Fruit fly (Drosophila melanogaster): ENCODE results near the gene CG13063.
A peak's percentile ranks its signal among the peaks of the same experiment; 100 is the strongest.

Gene CG13063

dm6 chr3L:16303078-16303477, 3.3 kb upstream of the CG13063 start, which contains the start of gene CG13044:
CG13044 (minus strand) TSS chr3L:16303178.
- no peak for TF ChIP-seq CG17806 (tag; optimal IDR thresholded peaks at IDR 0.05)

- TF ChIP-seq CG17806 (tag; optimal IDR thresholded peaks at IDR 0.05) (no peak), D1 (tag; optimal IDR thresholded peaks at IDR 0.05) (no peak), Ets98B (GFP tag; IDR thresholded peaks at IDR 0.05) (no peak), CG4496 (GFP tag; IDR thresholded peaks at IDR 0.05) (no peak), gl (tag; optimal IDR thresholded peaks at IDR 0.05) (no peak), CG34367 (tag; optimal IDR thresholded peaks at IDR 0.05) (no peak), Pif1B (GFP tag; optimal IDR thresholded peaks at IDR 0.05) (no peak), EcR (GFP tag; optimal IDR thresholded peaks at IDR 0.05) (no peak), CG9948 (tag; optimal IDR thresholded peaks at IDR 0.05) (no peak), CG8301 (tag; optimal IDR thresholded peaks at IDR 0.05) (no peak), fd96Ca (GFP tag; IDR thresholded peaks at IDR 0.05) (no peak), CG14655 (GFP tag; optimal IDR thresholded peaks at IDR 0.05) (no peak), Pif1A (GFP tag; optimal IDR thresholded peaks at IDR 0.05) (no peak), CG12605 (GFP tag; IDR thresholded peaks at IDR 0.05) (no peak), CG32121 (GFP tag; IDR thresholded peaks at IDR 0.05) (no peak), CG15710 (tag; optimal IDR thresholded peaks at IDR 0.05) (no peak)
Observed at dm6 chr3L:16303982-16304381, 2.4 kb upstream of the CG13063 start, which contains the start of gene CG43249. CG43249 (plus strand) TSS chr3L:16304282.

- TF ChIP-seq CG34367 (tag; optimal IDR thresholded peaks at IDR 0.05) = no peak
- no peak for TF ChIP-seq EcR (GFP tag; optimal IDR thresholded peaks at IDR 0.05)
- no peak for TF ChIP-seq Pif1B (GFP tag; optimal IDR thresholded peaks at IDR 0.05)
- no peak for TF ChIP-seq CG32121 (GFP tag; IDR thresholded peaks at IDR 0.05)
- 0 out of 3 replicates have a peak, but pooled peaks have one; percentile 37 for TF ChIP-seq CG4496 (GFP tag; IDR thresholded peaks at IDR 0.05)
Observed at dm6 chr3L:16308380-16308779, 2.0 kb downstream of the CG13063 start, which contains the start of gene CG13042. CG13042 (minus strand) TSS chr3L:16308480.

dm6 chr3L:16309972-16310371, 3.6 kb downstream of the CG13063 start:
- peak; percentile 48; the same call in 1 of the 2 replicates for TF ChIP-seq CG32121 (GFP tag; IDR thresholded peaks at IDR 0.05)
- no peak for TF ChIP-seq Pif1B (GFP tag; optimal IDR thresholded peaks at IDR 0.05)
- TF ChIP-seq fd96Ca (GFP tag; IDR thresholded peaks at IDR 0.05) = peak; percentile 89
- TF ChIP-seq EcR (GFP tag; optimal IDR thresholded peaks at IDR 0.05) = no peak
- TF ChIP-seq CG8159 (tag; optimal IDR thresholded peaks at IDR 0.05) = no peak
- no peak for TF ChIP-seq CG13204 (GFP tag; optimal IDR thresholded peaks at IDR 0.05)
- peak; percentile 13 for TF ChIP-seq Pif1A (GFP tag; optimal IDR thresholded peaks at IDR 0.05)
- TF ChIP-seq CG14655 (GFP tag; optimal IDR thresholded peaks at IDR 0.05) = peak; percentile 78
- peak; percentile 42; the same call in 1 of the 2 replicates for TF ChIP-seq rn (GFP tag; IDR thresholded peaks at IDR 0.05)
- TF ChIP-seq CG4496 (GFP tag; IDR thresholded peaks at IDR 0.05) = peak; percentile 86
- TF ChIP-seq CG8301 (tag; optimal IDR thresholded peaks at IDR 0.05) = peak; percentile 74
- peak; percentile 9 for TF ChIP-seq CG17806 (tag; optimal IDR thresholded peaks at IDR 0.05)
- peak; percentile 84 for TF ChIP-seq Ets98B (GFP tag; IDR thresholded peaks at IDR 0.05)
- peak; percentile 51 for TF ChIP-seq CG10348 (GFP tag; IDR thresholded peaks at IDR 0.05)

dm6 chr3L:16313985-16314384, 7.6 kb downstream of the CG13063 start, which contains the start of gene CG13062:
CG13062 (plus strand) TSS chr3L:16314285.
- TF ChIP-seq CG32121 (GFP tag; IDR thresholded peaks at IDR 0.05) (0 out of 2 replicates have a peak, but pooled peaks have one; percentile 21), CG8301 (tag; optimal IDR thresholded peaks at IDR 0.05) (no peak)

dm6 chr3L:16317724-16318123, 11.3 kb downstream of the CG13063 start, which contains the start of gene Nplp3:
Nplp3 (plus strand) TSS chr3L:16318024.
- TF ChIP-seq CG32121 (GFP tag; IDR thresholded peaks at IDR 0.05) = no peak
- TF ChIP-seq Snoo (tag; optimal IDR thresholded peaks at IDR 0.05) = no peak
- TF ChIP-seq CG8301 (tag; optimal IDR thresholded peaks at IDR 0.05) = no peak
- TF ChIP-seq gl (tag; optimal IDR thresholded peaks at IDR 0.05) = no peak
- no peak for TF ChIP-seq Ets98B (GFP tag; IDR thresholded peaks at IDR 0.05)
- TF ChIP-seq CG34367 (tag; optimal IDR thresholded peaks at IDR 0.05) = no peak
- no peak for TF ChIP-seq CG8159 (tag; optimal IDR thresholded peaks at IDR 0.05)
- no peak for TF ChIP-seq Pif1B (GFP tag; optimal IDR thresholded peaks at IDR 0.05)
- no peak for TF ChIP-seq CG4496 (GFP tag; IDR thresholded peaks at IDR 0.05)
- no peak for TF ChIP-seq CG10348 (GFP tag; IDR thresholded peaks at IDR 0.05)
- no peak for TF ChIP-seq CG12605 (GFP tag; IDR thresholded peaks at IDR 0.05)
- no peak for TF ChIP-seq CG13204 (GFP tag; optimal IDR thresholded peaks at IDR 0.05)
- TF ChIP-seq CG15710 (tag; optimal IDR thresholded peaks at IDR 0.05) = no peak

- TF ChIP-seq CG15710 (tag; optimal IDR thresholded peaks at IDR 0.05) = no peak
- TF ChIP-seq fd96Ca (GFP tag; IDR thresholded peaks at IDR 0.05) = no peak
Observed at dm6 chr3L:16319399-16319906, 13.1 kb downstream of the CG13063 start, which contains the start of the genes CG13041 and CG13060. CG13041 (minus strand) TSS chr3L:16319526. CG13060 (plus strand) TSS chr3L:16319856.
